Worm (Caenorhabditis elegans) whole organism, young adult: Measurements from ENCODE around the gene nimk-1.
A peak's percentile ranks its signal among the peaks of the same experiment; 100 is the strongest.

ENCODE experiments used
- C06A6.2 ChIP-seq: fragments of 200-800 bp; sonication (Bioruptor generic); conservative IDR thresholded peaks from 2 replicates; pipeline ENCODE4 v1.3.6; 2022; ENCODE audit warnings: missing genetic modification characterization, missing compliant biosample characterization
- F52B5.7 ChIP-seq: sonication (generic microtip); optimal IDR thresholded peaks from 2 replicates; lab custom pipeline; 2016; ENCODE audit warnings: mild to moderate bottlenecking, missing genetic modification characterization, missing compliant biosample characterization
- F57A8.1 ChIP-seq: fragments of 200-800 bp; sonication (Bioruptor generic); optimal IDR thresholded peaks from 2 replicates; lab custom pipeline; 2018; ENCODE audit warnings: mild to moderate bottlenecking, missing genetic modification characterization, moderate library complexity, missing compliant biosample characterization
- F57C9.4 ChIP-seq: sonication (generic microtip); optimal IDR thresholded peaks from 2 replicates; lab custom pipeline; 2017; ENCODE audit warnings: mild to moderate bottlenecking, missing genetic modification characterization, missing compliant biosample characterization
- K12H6.12 ChIP-seq: fragments of 200-800 bp; sonication (Bioruptor generic); optimal IDR thresholded peaks from 2 replicates; lab custom pipeline; 2018; ENCODE audit warnings: mild to moderate bottlenecking, missing genetic modification characterization, missing compliant biosample characterization
- T26A5.8 ChIP-seq: sonication (generic microtip); optimal IDR thresholded peaks from 2 replicates; lab custom pipeline; 2016; ENCODE audit warnings: missing genetic modification characterization, missing compliant biosample characterization
- Y56A3A.18 ChIP-seq: fragments of 200-800 bp; sonication (Bioruptor generic); IDR thresholded peaks from 2 replicates; pipeline ENCODE4 v1.3.6; 2022; ENCODE audit warnings: missing genetic modification reagents, missing genetic modification characterization, missing compliant biosample characterization
- Y95B8A.8 ChIP-seq: fragments of 200-800 bp; sonication (Bioruptor generic); IDR thresholded peaks from 2 replicates; pipeline ENCODE4 v1.3.6; 2022; ENCODE audit warnings: missing genetic modification reagents, missing genetic modification characterization, missing compliant biosample characterization
- ama-1 ChIP-seq, 3 experiments: fragments of 150-350 bp in 1 of 3; sonication (generic microtip) in 2 of 3; optimal IDR thresholded peaks; 2 replicates each; lab custom pipeline; 2014 to 2018; ENCODE audit warnings: missing biosample characterization in 2 of 3, missing genetic modification characterization in 2 of 3, missing genetic modification reagents in 2 of 3
- bed-2 ChIP-seq: fragments of 200-800 bp; sonication (Bioruptor generic); IDR thresholded peaks from 2 replicates; pipeline ENCODE4 v1.3.6; 2022; ENCODE audit warnings: missing genetic modification reagents, missing genetic modification characterization, missing compliant biosample characterization
- cebp-2 ChIP-seq: fragments of 200-800 bp; sonication (Bioruptor generic); IDR thresholded peaks from 2 replicates; pipeline ENCODE4 v1.3.6; 2022; ENCODE audit warnings: missing genetic modification characterization, missing compliant biosample characterization
- ceh-100 ChIP-seq: fragments of 200-800 bp; sonication (Bioruptor generic); IDR thresholded peaks from 2 replicates; pipeline ENCODE4 v1.3.6; 2022; ENCODE audit warnings: missing genetic modification reagents, missing genetic modification characterization, missing compliant biosample characterization
- ceh-27 ChIP-seq: fragments of 200-800 bp; sonication (Bioruptor generic); optimal IDR thresholded peaks from 2 replicates; lab custom pipeline; 2018; ENCODE audit warnings: mild to moderate bottlenecking, missing genetic modification characterization, moderate library complexity, missing compliant biosample characterization
- ceh-58 ChIP-seq: fragments of 200-800 bp; sonication (Bioruptor generic); IDR thresholded peaks from 2 replicates; pipeline ENCODE4 v1.3.6; 2022; ENCODE audit warnings: missing genetic modification characterization, missing compliant biosample characterization
- ceh-79 ChIP-seq: sonication (generic microtip); optimal IDR thresholded peaks from 2 replicates; lab custom pipeline; 2017; ENCODE audit warnings: mild to moderate bottlenecking, missing genetic modification characterization, missing compliant biosample characterization
- ceh-91 ChIP-seq: fragments of 200-800 bp; sonication (Bioruptor generic); IDR thresholded peaks from 2 replicates; pipeline ENCODE4 v1.3.6; 2022; ENCODE audit warnings: missing genetic modification reagents, missing genetic modification characterization, missing compliant biosample characterization
- chd-7 ChIP-seq: sonication (generic microtip); optimal IDR thresholded peaks from 2 replicates; lab custom pipeline; 2016; ENCODE audit warnings: mild to moderate bottlenecking, missing genetic modification characterization, moderate library complexity, missing compliant biosample characterization
- dox-1 ChIP-seq: fragments of 200-800 bp; sonication (Bioruptor generic); IDR thresholded peaks from 2 replicates; pipeline ENCODE4 v1.3.6; 2022; ENCODE audit warnings: missing genetic modification reagents, missing genetic modification characterization, missing compliant biosample characterization
- efl-1 ChIP-seq: fragments of 150-350 bp; optimal IDR thresholded peaks from 2 replicates; lab custom pipeline; 2014; ENCODE audit warnings: missing biosample characterization, missing genetic modification reagents, missing genetic modification characterization
- egl-18 ChIP-seq: fragments of 200-800 bp; sonication (Bioruptor generic); IDR thresholded peaks from 2 replicates; pipeline ENCODE4 v1.3.6; 2022; ENCODE audit warnings: missing genetic modification reagents, missing genetic modification characterization, missing compliant biosample characterization
- lag-1 ChIP-seq: fragments of 200-800 bp; sonication (Bioruptor generic); IDR thresholded peaks from 2 replicates; pipeline ENCODE4 v1.3.6; 2022; ENCODE audit warnings: missing genetic modification reagents, missing genetic modification characterization, missing compliant biosample characterization
- let-526 ChIP-seq: fragments of 200-800 bp; sonication (Bioruptor generic); IDR thresholded peaks from 2 replicates; pipeline ENCODE4 v1.3.6; 2022; ENCODE audit warnings: missing genetic modification reagents, missing genetic modification characterization, missing compliant biosample characterization
- lin-26 ChIP-seq: fragments of 200-800 bp; sonication (Bioruptor generic); IDR thresholded peaks from 2 replicates; pipeline ENCODE4 v1.3.6; 2022; ENCODE audit warnings: missing genetic modification reagents, missing genetic modification characterization, missing compliant biosample characterization
- lin-54 ChIP-seq: fragments of 200-800 bp; sonication (Bioruptor generic); optimal IDR thresholded peaks from 2 replicates; lab custom pipeline; 2018; ENCODE audit warnings: mild to moderate bottlenecking, missing genetic modification characterization, missing compliant biosample characterization
- lsl-1 ChIP-seq: fragments of 200-800 bp; sonication (Bioruptor generic); optimal IDR thresholded peaks from 2 replicates; lab custom pipeline; 2018; ENCODE audit warnings: mild to moderate bottlenecking, missing genetic modification characterization, moderate library complexity, missing compliant biosample characterization
- lsy-27 ChIP-seq: sonication (generic microtip); optimal IDR thresholded peaks from 2 replicates; lab custom pipeline; 2017; ENCODE audit warnings: missing genetic modification characterization, mild to moderate bottlenecking, missing compliant biosample characterization, antibody characterized with exemption, missing genotype, borderline replicate concordance; ENCODE audit not compliant: insufficient read depth
- madf-6 ChIP-seq: fragments of 200-800 bp; sonication (Bioruptor generic); IDR thresholded peaks from 2 replicates; pipeline ENCODE4 v1.3.6; 2022; ENCODE audit warnings: missing genetic modification reagents, missing genetic modification characterization, missing compliant biosample characterization
- mcd-1 ChIP-seq: fragments of 200-800 bp; sonication (Bioruptor generic); IDR thresholded peaks from 2 replicates; pipeline ENCODE4 v1.3.6; 2022; ENCODE audit warnings: missing genetic modification reagents, missing genetic modification characterization, missing compliant biosample characterization
- mel-28 ChIP-seq: sonication (generic microtip); optimal IDR thresholded peaks from 2 replicates; lab custom pipeline; 2016; ENCODE audit warnings: borderline replicate concordance, mild to moderate bottlenecking, missing genetic modification characterization, missing compliant biosample characterization
- mxl-1 ChIP-seq: sonication (generic microtip); optimal IDR thresholded peaks from 2 replicates; lab custom pipeline; 2016; ENCODE audit warnings: missing genetic modification characterization, missing compliant biosample characterization
- nfya-2 ChIP-seq: fragments of 200-800 bp; sonication (Bioruptor generic); IDR thresholded peaks from 2 replicates; pipeline ENCODE4 v1.3.6; 2022; ENCODE audit warnings: missing genetic modification reagents, missing genetic modification characterization, missing compliant biosample characterization
- nhr-120 ChIP-seq: fragments of 200-800 bp; sonication (Bioruptor generic); IDR thresholded peaks from 2 replicates; pipeline ENCODE4 v1.3.6; 2022; ENCODE audit warnings: missing genetic modification characterization, missing compliant biosample characterization
- pbrm-1 ChIP-seq: fragments of 200-800 bp; sonication (Bioruptor generic); IDR thresholded peaks from 2 replicates; pipeline ENCODE4 v1.3.6; 2022; ENCODE audit warnings: missing genetic modification reagents, missing genetic modification characterization, missing compliant biosample characterization
- pha-4 ChIP-seq: fragments of 150-350 bp; sonication (generic microtip); optimal IDR thresholded peaks from 2 replicates; lab custom pipeline; 2014; ENCODE audit warnings: missing biosample characterization, missing genetic modification reagents, missing genetic modification characterization
- rcor-1 ChIP-seq: fragments of 200-800 bp; sonication (Bioruptor generic); IDR thresholded peaks from 2 replicates; pipeline ENCODE4 v1.3.6; 2022; ENCODE audit warnings: missing genetic modification reagents, missing genetic modification characterization, missing compliant biosample characterization
- snpc-3.4 ChIP-seq: sonication (generic microtip); optimal IDR thresholded peaks from 2 replicates; lab custom pipeline; 2017; ENCODE audit warnings: missing genetic modification characterization, mild to moderate bottlenecking, missing compliant biosample characterization, antibody characterized with exemption, moderate library complexity, missing genotype, missing genetic modification reagents
- tbx-9 ChIP-seq: sonication (generic microtip); optimal IDR thresholded peaks from 2 replicates; lab custom pipeline; 2016; ENCODE audit warnings: borderline replicate concordance, missing genetic modification characterization, inconsistent platforms, missing compliant biosample characterization
- ztf-3 ChIP-seq: fragments of 200-800 bp; sonication (Bioruptor generic); optimal IDR thresholded peaks from 2 replicates; lab custom pipeline; 2018; ENCODE audit warnings: mild to moderate bottlenecking, missing genetic modification characterization, missing compliant biosample characterization

Gene nimk-1

DNA sequence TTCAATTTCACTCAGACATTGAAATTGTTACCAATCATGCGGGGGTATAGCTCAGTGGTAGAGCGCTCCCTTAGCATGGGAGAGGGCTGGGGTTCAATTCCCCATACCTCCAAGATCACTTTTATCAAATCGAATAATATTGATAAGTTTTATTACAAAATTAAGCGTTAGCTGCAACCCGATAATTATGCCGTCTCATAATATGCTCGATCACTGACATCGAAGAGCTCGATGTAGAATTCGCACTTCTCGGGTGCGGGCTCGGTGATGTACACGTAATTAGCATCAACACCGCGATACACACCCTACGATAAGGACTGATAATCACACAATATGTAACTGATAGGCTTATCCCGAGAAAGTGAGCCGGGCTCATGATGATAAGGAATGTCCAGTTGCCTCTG, 7.0 kb downstream of the nimk-1 start (continued):
- TF ChIP-seq ceh-91 (GFP tag; lab: Robert Waterston, UW) (no peak), ceh-58 (no peak), ceh-27 (GFP tag; lab: Kevin White, UChicago) (no peak), madf-6 (GFP tag; lab: Robert Waterston, UW) (peak; percentile 41), pha-4 (tag; lab: Kevin White, UChicago) (no peak), lag-1 (no peak), bed-2 (GFP tag; lab: Robert Waterston, UW) (no peak), ceh-79 (no peak), pbrm-1 (GFP tag; lab: Robert Waterston, UW) (no peak), dox-1 (peak; percentile 57; the same call in 1 of the 2 replicates), rcor-1 (GFP tag; lab: Robert Waterston, UW) (0 out of 2 replicates have a peak, but pooled peaks have one; percentile 34), egl-18 (GFP tag; lab: Robert Waterston, UW) (no peak), mxl-1 (tag; lab: Kevin White, UChicago) (peak; percentile 34), C06A6.2 (GFP tag; lab: Robert Waterston, UW) (no peak), let-526 (GFP tag; lab: Robert Waterston, UW) (no peak), K12H6.12 (no peak), F57A8.1 (GFP tag; lab: Kevin White, UChicago) (peak; percentile 56), mel-28 (tag; lab: Kevin White, UChicago) (no peak), snpc-3.4 (peak; percentile 54), lin-54 (GFP tag; lab: Kevin White, UChicago) (peak; percentile 1), cebp-2 (GFP tag; lab: Robert Waterston, UW) (0 out of 2 replicates have a peak, but pooled peaks have one; percentile 21), tbx-9 (tag; lab: Kevin White, UChicago) (no peak), F57C9.4 (no peak), mcd-1 (GFP tag; lab: Robert Waterston, UW) (no peak), ceh-100 (0 out of 2 replicates have a peak, but pooled peaks have one; percentile 24), nfya-2 (GFP tag; lab: Robert Waterston, UW) (no peak), lin-26 (peak; percentile 90), ama-1 (optimal IDR thresholded peaks at IDR 0.05; lab: Kevin White, UChicago) (no peak), ama-1 (GFP tag; optimal IDR thresholded peaks at IDR 0.05; lab: Kevin White, UChicago) (no peak), ztf-3 (GFP tag; lab: Kevin White, UChicago) (no peak), nhr-120 (GFP tag; lab: Robert Waterston, UW) (no peak; the same call in 1 of the 2 replicates), lsy-27 (tag; lab: Kevin White, UChicago) (no peak), T26A5.8 (no peak), chd-7 (tag; lab: Kevin White, UChicago) (no peak), Y56A3A.18 (GFP tag; lab: Robert Waterston, UW) (no peak), efl-1 (GFP tag; lab: Kevin White, UChicago) (peak; percentile 21), F52B5.7 (no peak)

DNA sequence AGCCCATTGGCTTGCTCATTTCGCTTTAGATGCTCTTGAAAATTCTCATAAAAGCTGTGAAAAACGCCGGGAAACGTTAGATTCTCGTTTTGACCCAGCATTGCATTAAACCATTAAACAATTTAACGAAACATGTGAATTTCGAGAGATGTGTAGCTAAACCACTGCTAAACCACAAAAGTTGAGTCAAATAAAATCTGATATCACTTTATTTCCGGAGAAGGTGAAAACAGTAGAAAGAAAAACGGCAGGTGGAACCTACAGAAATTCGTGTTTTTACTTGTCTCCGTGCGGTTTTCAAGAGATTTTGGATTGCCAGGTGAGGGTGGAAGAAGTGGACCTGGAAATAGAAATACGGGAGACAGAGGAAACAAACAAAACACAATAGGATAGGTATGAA, 9.0 kb downstream of the nimk-1 start, which contains the start of gene F49C5.9:
Gene F49C5.9, minus strand, starts transcription at position 101 of the 400 bp plus-strand sequence.
- TF ChIP-seq rcor-1 (GFP tag; lab: Robert Waterston, UW) (no peak), mel-28 (tag; lab: Kevin White, UChicago) (no peak), lsl-1 (GFP tag; lab: Kevin White, UChicago) (no peak), F57A8.1 (GFP tag; lab: Kevin White, UChicago) (no peak), Y95B8A.8 (GFP tag; lab: Robert Waterston, UW) (no peak), ceh-91 (GFP tag; lab: Robert Waterston, UW) (no peak)
